Worm (Caenorhabditis elegans): ENCODE data around the gene F41G3.21.

Gene F41G3.21

DNA sequence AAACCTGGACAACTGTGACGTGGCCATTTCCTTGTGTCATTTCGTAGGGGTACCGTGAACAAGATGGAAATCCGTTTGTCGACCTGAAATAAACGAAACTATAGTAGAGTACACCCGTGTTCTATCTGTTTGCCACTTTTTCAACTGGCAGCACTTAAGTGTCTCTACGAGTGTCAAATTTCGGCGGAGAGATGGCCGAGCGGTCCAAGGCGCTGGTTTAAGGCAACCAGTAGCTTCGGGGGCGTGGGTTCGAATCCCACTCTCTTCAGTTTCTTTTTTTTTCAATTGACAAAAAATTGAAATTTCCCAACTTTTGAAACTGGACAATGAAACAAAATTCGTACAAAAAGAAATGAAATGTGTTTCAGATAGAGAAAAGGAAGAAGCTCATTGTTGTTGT lies 31.2 kb downstream of the F41G3.21 start:
- TF ChIP-seq nhr-90 (tag; optimal IDR thresholded peaks at IDR 0.05; ENCODE audit: poor library complexity) (peak; percentile 3), lin-14 (GFP tag; optimal IDR thresholded peaks at IDR 0.05) (peak; percentile 46), xbp-1 (tag; optimal IDR thresholded peaks at IDR 0.05) (peak; percentile 26), tbx-2 (tag; optimal IDR thresholded peaks at IDR 0.05) (no peak), elt-2 (tag; optimal IDR thresholded peaks at IDR 0.05) (no peak), ztf-11 (tag; optimal IDR thresholded peaks at IDR 0.05) (no peak), ets-5 (GFP tag; IDR thresholded peaks at IDR 0.05) (no peak), fos-1 (tag; optimal IDR thresholded peaks at IDR 0.05) (no peak), pag-3 (tag; optimal IDR thresholded peaks at IDR 0.05; ENCODE audit: borderline replicate concordance, insufficient read depth) (no peak), efl-1 (optimal IDR thresholded peaks at IDR 0.05) (peak in 1 of 2 experiments; percentile 31), efl-1 (GFP tag; optimal IDR thresholded peaks at IDR 0.05 in 1 of 2) (peak; percentile 17 to 89), isw-1 (GFP tag; IDR thresholded peaks at IDR 0.05) (no peak), ceh-63 (GFP tag; optimal IDR thresholded peaks at IDR 0.05) (no peak), sup-37 (GFP tag; optimal IDR thresholded peaks at IDR 0.05) (no peak), aly-2 (tag; optimal IDR thresholded peaks at IDR 0.05) (no peak), C34B4.2 (tag; optimal IDR thresholded peaks at IDR 0.05) (no peak), alr-1 (tag; optimal IDR thresholded peaks at IDR 0.05; ENCODE audit: borderline replicate concordance) (no peak), pqm-1 (tag; optimal IDR thresholded peaks at IDR 0.05) (no peak), ama-1 (optimal IDR thresholded peaks at IDR 0.05) (no peak), mep-1 (tag; optimal IDR thresholded peaks at IDR 0.05) (peak; percentile 1), egl-13 (tag; optimal IDR thresholded peaks at IDR 0.05) (no peak), lin-13 (GFP tag; optimal IDR thresholded peaks at IDR 0.05) (no peak), unc-98 (GFP tag; IDR thresholded peaks at IDR 0.05) (no peak), nhr-19 (GFP tag; conservative IDR thresholded peaks at IDR 0.05) (peak; percentile 64), elt-3 (tag; optimal IDR thresholded peaks at IDR 0.05) (peak in 2 of 6 experiments; percentile 9 to 17), blmp-1 (tag; optimal IDR thresholded peaks at IDR 0.05) (no peak), lin-15B (tag; optimal IDR thresholded peaks at IDR 0.05) (no peak), nhr-84 (tag; optimal IDR thresholded peaks at IDR 0.05) (no peak), hlh-4 (tag; optimal IDR thresholded peaks at IDR 0.05) (no peak), nhr-12 (tag; optimal IDR thresholded peaks at IDR 0.05) (no peak), snpc-4 (tag; optimal IDR thresholded peaks at IDR 0.05) (no peak), tlp-1 (tag; optimal IDR thresholded peaks at IDR 0.05) (no peak), nhr-28 (tag; optimal IDR thresholded peaks at IDR 0.05) (no peak), lin-35 (GFP tag; optimal IDR thresholded peaks at IDR 0.05) (peak; percentile 13 to 53), ztf-4 (tag; optimal IDR thresholded peaks at IDR 0.05) (no peak), F16B12.6 (tag; optimal IDR thresholded peaks at IDR 0.05) (no peak), fkh-10 (GFP tag; optimal IDR thresholded peaks at IDR 0.05) (no peak), jun-1 (tag; optimal IDR thresholded peaks at IDR 0.05) (no peak), aha-1 (tag; optimal IDR thresholded peaks at IDR 0.05) (no peak), nhr-71 (tag; optimal IDR thresholded peaks at IDR 0.05) (peak; percentile 56), zag-1 (tag; optimal IDR thresholded peaks at IDR 0.05) (no peak), unc-130 (tag; optimal IDR thresholded peaks at IDR 0.05) (no peak), mdl-1 (tag; optimal IDR thresholded peaks at IDR 0.05) (no peak), skn-1 (tag; optimal IDR thresholded peaks at IDR 0.05) (peak; percentile 7), lsy-2 (tag; optimal IDR thresholded peaks at IDR 0.05) (peak; percentile 18 to 50), irx-1 (tag; optimal IDR thresholded peaks at IDR 0.05) (peak; percentile 32), dsc-1 (tag; optimal IDR thresholded peaks at IDR 0.05) (peak; percentile 55), nhr-20 (tag; optimal IDR thresholded peaks at IDR 0.05) (peak; percentile 85), ceh-88 (GFP tag; IDR thresholded peaks at IDR 0.05) (no peak), sox-4 (tag; optimal IDR thresholded peaks at IDR 0.05) (no peak), C16A3.4 (tag; optimal IDR thresholded peaks at IDR 0.05) (no peak), lin-39 (tag; optimal IDR thresholded peaks at IDR 0.05) (no peak), swsn-7 (tag; optimal IDR thresholded peaks at IDR 0.05) (peak; percentile 32), fkh-8 (tag; optimal IDR thresholded peaks at IDR 0.05) (no peak), C04F5.9 (tag; optimal IDR thresholded peaks at IDR 0.05) (no peak)

Data from whole organism, L1 larva.